Worm (Caenorhabditis elegans) whole organism, L4 larva: ENCODE data around the gene hlh-30.

Experiments used
- D1046.2 ChIP-seq: fragments of 200-800 bp; sonication (Bioruptor generic); IDR thresholded peaks from 2 replicates; pipeline ENCODE4 v1.3.6; 2022; ENCODE audit warnings: missing genetic modification characterization, missing compliant biosample characterization
- F37D6.2 ChIP-seq: sonication (generic microtip); optimal IDR thresholded peaks from 2 replicates; lab custom pipeline; 2016; ENCODE audit warnings: mild to moderate bottlenecking, missing genetic modification characterization, missing compliant biosample characterization
- F44E2.7 ChIP-seq: fragments of 200-800 bp; sonication (Bioruptor generic); IDR thresholded peaks from 2 replicates; pipeline ENCODE4 v2.1.2; 2022; ENCODE audit warnings: missing genetic modification characterization, missing compliant biosample characterization
- R02D3.7 ChIP-seq: fragments of 150-350 bp; sonication (generic microtip); optimal IDR thresholded peaks from 3 replicates; lab custom pipeline; 2014; ENCODE audit warnings: missing biosample characterization, missing genetic modification characterization
- T26A8.4 ChIP-seq: fragments of 200-800 bp; sonication (Bioruptor generic); IDR thresholded peaks from 2 replicates; pipeline ENCODE4 v1.3.6; 2022; ENCODE audit warnings: missing genetic modification characterization, missing compliant biosample characterization
- Y48G9A.11 ChIP-seq: fragments of 200-800 bp; sonication (Bioruptor generic); IDR thresholded peaks from 2 replicates; pipeline ENCODE4 v1.3.6; 2022; ENCODE audit warnings: missing genetic modification reagents, missing genetic modification characterization, missing compliant biosample characterization
- aha-1 ChIP-seq: fragments of 150-350 bp; peaks from one replicate; lab custom pipeline; 2014; ENCODE audit warnings: missing biosample characterization, missing genetic modification characterization
- aly-2 ChIP-seq: sonication (generic microtip); optimal IDR thresholded peaks from 2 replicates; lab custom pipeline; 2018; ENCODE audit warnings: missing biosample characterization, missing genetic modification characterization
- arid-1 ChIP-seq: fragments of 200-800 bp; sonication (Bioruptor generic); conservative IDR thresholded peaks from 2 replicates; pipeline ENCODE4 v1.3.6; 2022; ENCODE audit warnings: missing genetic modification reagents, missing genetic modification characterization, missing compliant biosample characterization
- attf-4 ChIP-seq: sonication (generic microtip); optimal IDR thresholded peaks from 3 replicates; lab custom pipeline; 2017; ENCODE audit warnings: missing biosample characterization, missing genetic modification characterization
- cey-2 ChIP-seq: sonication (generic microtip); optimal IDR thresholded peaks from 3 replicates; lab custom pipeline; 2017; ENCODE audit warnings: missing genetic modification characterization, mild to moderate bottlenecking, missing compliant biosample characterization, antibody characterized with exemption, borderline replicate concordance; ENCODE audit not compliant: insufficient read depth
- daf-16 ChIP-seq, 3 experiments: sonication (generic microtip); optimal IDR thresholded peaks; 2 replicates each; lab custom pipeline; 2016 to 2017; ENCODE audit warnings: missing genetic modification characterization in 3 of 3, missing genetic modification reagents in 3 of 3, mild to moderate bottlenecking in 2 of 3, missing compliant biosample characterization in 2 of 3, missing biosample characterization in 1 of 3, moderate library complexity in 1 of 3
- daf-8 ChIP-seq: fragments of 200-800 bp; sonication (Bioruptor generic); IDR thresholded peaks from 2 replicates; pipeline ENCODE4 v1.3.6; 2022; ENCODE audit warnings: missing genetic modification characterization, missing compliant biosample characterization
- dmd-6 ChIP-seq: fragments of 200-800 bp; sonication (Bioruptor generic); IDR thresholded peaks from 2 replicates; pipeline ENCODE4 v1.3.6; 2022; ENCODE audit warnings: missing genetic modification reagents, missing genetic modification characterization, missing compliant biosample characterization
- dpl-1 ChIP-seq: fragments of 150-350 bp; optimal IDR thresholded peaks from 2 replicates; lab custom pipeline; 2014; ENCODE audit warnings: missing biosample characterization, missing genetic modification reagents, missing genetic modification characterization
- duxl-1 ChIP-seq: sonication (generic microtip); optimal IDR thresholded peaks from 2 replicates; lab custom pipeline; 2016; ENCODE audit warnings: mild to moderate bottlenecking, missing genetic modification characterization, moderate library complexity, missing compliant biosample characterization; ENCODE audit not compliant: poor library complexity
- egl-27 ChIP-seq: sonication (generic microtip); optimal IDR thresholded peaks from 3 replicates; lab custom pipeline; 2017; ENCODE audit warnings: missing biosample characterization, missing genetic modification reagents, missing genetic modification characterization
- egl-43 ChIP-seq: fragments of 200-800 bp; sonication (Bioruptor generic); IDR thresholded peaks from 2 replicates; pipeline ENCODE4 v1.3.6; 2022; ENCODE audit warnings: missing genetic modification reagents, missing genetic modification characterization, missing compliant biosample characterization
- gei-8 ChIP-seq: fragments of 200-800 bp; sonication (Bioruptor generic); optimal IDR thresholded peaks from 2 replicates; lab custom pipeline; 2018; ENCODE audit warnings: mild to moderate bottlenecking, missing genetic modification characterization, missing compliant biosample characterization
- hif-1 ChIP-seq, 2 experiments: sonication (generic microtip); optimal IDR thresholded peaks; 2 replicates each; lab custom pipeline; 2016 to 2017; ENCODE audit warnings: missing compliant biosample characterization in 2 of 2, missing genetic modification characterization in 2 of 2, missing genetic modification reagents in 2 of 2, missing genotype in 2 of 2, mild to moderate bottlenecking in 1 of 2
- hlh-11 ChIP-seq: fragments of 200-800 bp; sonication (Bioruptor generic); optimal IDR thresholded peaks from 2 replicates; lab custom pipeline; 2018; ENCODE audit warnings: mild to moderate bottlenecking, missing genetic modification characterization, missing compliant biosample characterization
- hmg-1.1 ChIP-seq: fragments of 200-800 bp; sonication (Bioruptor generic); IDR thresholded peaks from 2 replicates; pipeline ENCODE4 v1.3.6; 2022; ENCODE audit warnings: missing genetic modification reagents, missing genetic modification characterization, missing compliant biosample characterization
- lin-1 ChIP-seq: fragments of 200-800 bp; sonication (Bioruptor generic); IDR thresholded peaks from 2 replicates; pipeline ENCODE4 v1.3.6; 2022; ENCODE audit warnings: missing genetic modification reagents, missing genetic modification characterization, missing compliant biosample characterization
- lin-39 ChIP-seq: fragments of 150-350 bp; optimal IDR thresholded peaks from 2 replicates; lab custom pipeline; 2014; ENCODE audit warnings: missing biosample characterization, missing genetic modification reagents, missing genetic modification characterization
- mdt-29 ChIP-seq: fragments of 200-800 bp; sonication (Bioruptor generic); IDR thresholded peaks from 2 replicates; pipeline ENCODE4 v1.3.6; 2022; ENCODE audit warnings: missing genetic modification reagents, missing genetic modification characterization, missing compliant biosample characterization
- mxl-3 ChIP-seq: fragments of 200-800 bp; sonication (Bioruptor generic); optimal IDR thresholded peaks from 2 replicates; lab custom pipeline; 2018; ENCODE audit warnings: mild to moderate bottlenecking, missing genetic modification characterization, missing compliant biosample characterization
- nhr-10 ChIP-seq: fragments of 150-350 bp; optimal IDR thresholded peaks from 2 replicates; lab custom pipeline; 2014; ENCODE audit warnings: missing biosample characterization, missing genetic modification characterization
- nhr-102 ChIP-seq: sonication (generic microtip); optimal IDR thresholded peaks from 2 replicates; lab custom pipeline; 2016; ENCODE audit warnings: mild to moderate bottlenecking, missing genetic modification characterization, moderate library complexity, missing compliant biosample characterization
- nhr-237 ChIP-seq: sonication (generic microtip); optimal IDR thresholded peaks from 2 replicates; lab custom pipeline; 2017; ENCODE audit warnings: missing biosample characterization, missing genetic modification characterization
- nhr-25 ChIP-seq: sonication (generic microtip); optimal IDR thresholded peaks from 2 replicates; lab custom pipeline; 2017; ENCODE audit warnings: missing genetic modification characterization, mild to moderate bottlenecking, missing compliant biosample characterization, antibody characterized with exemption, moderate library complexity, borderline replicate concordance; ENCODE audit not compliant: insufficient read depth
- nhr-28 ChIP-seq: fragments of 150-350 bp; optimal IDR thresholded peaks from 2 replicates; lab custom pipeline; 2014; ENCODE audit warnings: missing biosample characterization, missing genetic modification characterization
- nhr-41 ChIP-seq: fragments of 200-800 bp; sonication (Bioruptor generic); IDR thresholded peaks from 2 replicates; pipeline ENCODE4 v1.3.6; 2022; ENCODE audit warnings: missing genetic modification reagents, missing genetic modification characterization, missing compliant biosample characterization
- nhr-42 ChIP-seq: fragments of 200-800 bp; sonication (Bioruptor generic); IDR thresholded peaks from 2 replicates; pipeline ENCODE4 v1.3.6; 2022; ENCODE audit warnings: missing genetic modification characterization, missing compliant biosample characterization
- nhr-6 ChIP-seq: fragments of 150-350 bp; optimal IDR thresholded peaks from 2 replicates; lab custom pipeline; 2014; ENCODE audit warnings: missing biosample characterization, missing genetic modification characterization
- nhr-77 ChIP-seq: fragments of 150-350 bp; optimal IDR thresholded peaks from 2 replicates; lab custom pipeline; 2014; ENCODE audit warnings: missing biosample characterization, missing genetic modification characterization
- php-3 ChIP-seq: fragments of 200-800 bp; sonication (Bioruptor generic); IDR thresholded peaks from 2 replicates; pipeline ENCODE4 v1.3.6; 2022; ENCODE audit warnings: missing genetic modification reagents, missing genetic modification characterization, missing compliant biosample characterization
- pqm-1 ChIP-seq: sonication (generic microtip); optimal IDR thresholded peaks from 2 replicates; lab custom pipeline; 2017; ENCODE audit warnings: missing biosample characterization, missing genetic modification characterization
- saeg-2 ChIP-seq: fragments of 200-800 bp; sonication (Bioruptor generic); IDR thresholded peaks from 2 replicates; pipeline ENCODE4 v1.3.6; 2022; ENCODE audit warnings: missing genetic modification reagents, missing genetic modification characterization, missing compliant biosample characterization
- snpc-1.2 ChIP-seq: fragments of 200-800 bp; sonication (Bioruptor generic); IDR thresholded peaks from 2 replicates; pipeline ENCODE4 v1.3.6; 2022; ENCODE audit warnings: missing genetic modification reagents, missing genetic modification characterization, missing compliant biosample characterization
- tag-97 ChIP-seq: fragments of 200-800 bp; sonication (Bioruptor generic); IDR thresholded peaks from 2 replicates; pipeline ENCODE4 v1.3.6; 2022; ENCODE audit warnings: missing genetic modification characterization, missing compliant biosample characterization
- unc-39 ChIP-seq: sonication (generic microtip); optimal IDR thresholded peaks from 2 replicates; lab custom pipeline; 2017; ENCODE audit warnings: missing biosample characterization, missing genetic modification characterization
- unc-62 ChIP-seq, 3 experiments: fragments of 150-350 bp in 1 of 3; sonication (generic microtip); optimal IDR thresholded peaks in 2 of 3; peaks in 1 of 3; 1 replicate in 1 of 3; 2 replicates in 2 of 3; lab custom pipeline; 2014 to 2017; ENCODE audit warnings: missing biosample characterization in 3 of 3, missing genetic modification characterization in 3 of 3, missing genetic modification reagents in 3 of 3, missing genotype in 1 of 3
- zag-1 ChIP-seq: fragments of 150-350 bp; optimal IDR thresholded peaks from 2 replicates; lab custom pipeline; 2014; ENCODE audit warnings: missing biosample characterization, missing genetic modification characterization
- zfp-3 ChIP-seq: fragments of 200-800 bp; sonication (Bioruptor generic); conservative IDR thresholded peaks from 2 replicates; pipeline ENCODE4 v1.3.6; 2022; ENCODE audit warnings: missing genetic modification reagents, missing genetic modification characterization, missing compliant biosample characterization
- zip-2 ChIP-seq: fragments of 150-350 bp; optimal IDR thresholded peaks from 2 replicates; lab custom pipeline; 2014; ENCODE audit warnings: missing biosample characterization, missing genetic modification characterization
- ztf-11 ChIP-seq: fragments of 150-350 bp; optimal IDR thresholded peaks from 2 replicates; lab custom pipeline; 2014; ENCODE audit warnings: missing biosample characterization, missing genetic modification characterization
- ztf-7 ChIP-seq: fragments of 150-350 bp; optimal IDR thresholded peaks from 2 replicates; lab custom pipeline; 2014; ENCODE audit warnings: missing biosample characterization, missing genetic modification characterization

Gene hlh-30

ce11 chrIV:3994318-3994717, 40.4 kb downstream of the hlh-30 start, which contains the start of gene F47C12.13:
F47C12.13 (minus strand) TSS chrIV:3994418.
- TF ChIP-seq ztf-11 (tag; lab: Kevin White, UChicago): no peak
- TF ChIP-seq unc-62 (GFP tag; optimal IDR thresholded peaks at IDR 0.05 in 1 of 2; lab: Kevin White, UChicago): peak in 1 of 2 experiments; percentile 0
- no peak for TF ChIP-seq unc-62 (tag; optimal IDR thresholded peaks at IDR 0.05; lab: Kevin White, UChicago)

- TF ChIP-seq R02D3.7 (tag; lab: Kevin White, UChicago) (no peak), zag-1 (tag; lab: Kevin White, UChicago) (no peak), nhr-25 (no peak), zfp-3 (GFP tag; lab: Robert Waterston, UW) (no peak), hmg-1.1 (GFP tag; lab: Robert Waterston, UW) (no peak)
- TF ChIP-seq, all 104 proteins: peak for 0
Measured at ce11 chrIV:3993292-3993691, 41.5 kb downstream of the hlh-30 start, which contains the start of gene F47C12.6. F47C12.6 (minus strand) TSS chrIV:3993392.

- TF ChIP-seq nhr-41 (GFP tag; lab: Robert Waterston, UW) (peak; percentile 78), nhr-102 (tag; lab: Kevin White, UChicago) (no peak), hlh-11 (tag; lab: Kevin White, UChicago) (peak; percentile 79), F37D6.2 (no peak), nhr-6 (tag; lab: Kevin White, UChicago) (peak; percentile 39), lin-39 (no peak), gei-8 (GFP tag; lab: Kevin White, UChicago) (no peak), F44E2.7 (GFP tag; lab: Robert Waterston, UW) (no peak), aha-1 (tag; lab: Kevin White, UChicago) (no peak), D1046.2 (GFP tag; lab: Robert Waterston, UW) (no peak), daf-16 (GFP tag; optimal IDR thresholded peaks at IDR 0.05; lab: Kevin White, UChicago) (no peak), daf-16 (tag; optimal IDR thresholded peaks at IDR 0.05; lab: Kevin White, UChicago) (peak; percentile 78), daf-8 (no peak), mxl-3 (GFP tag; lab: Kevin White, UChicago) (peak; percentile 43), nhr-28 (peak; percentile 96), aly-2 (tag; lab: Kevin White, UChicago) (no peak), ztf-7 (tag; lab: Kevin White, UChicago) (no peak), egl-43 (GFP tag; lab: Robert Waterston, UW) (no peak), Y48G9A.11 (no peak), nhr-77 (tag; lab: Kevin White, UChicago) (peak; percentile 85), arid-1 (no peak), mdt-29 (GFP tag; lab: Robert Waterston, UW) (no peak), php-3 (GFP tag; lab: Robert Waterston, UW) (peak; percentile 83), nhr-42 (GFP tag; lab: Robert Waterston, UW) (no peak), attf-4 (tag; lab: Kevin White, UChicago) (no peak), zip-2 (tag; lab: Kevin White, UChicago) (no peak), egl-27 (tag; lab: Kevin White, UChicago) (no peak), cey-2 (no peak), nhr-237 (no peak), dpl-1 (GFP tag; lab: Kevin White, UChicago) (no peak), nhr-10 (tag; lab: Kevin White, UChicago) (no peak), T26A8.4 (no peak), hif-1 (tag; optimal IDR thresholded peaks at IDR 0.05; lab: Kevin White, UChicago) (no peak), pqm-1 (tag; lab: Kevin White, UChicago) (peak; percentile 99), unc-39 (no peak), dmd-6 (GFP tag; lab: Robert Waterston, UW) (peak; percentile 95), saeg-2 (GFP tag; lab: Robert Waterston, UW) (no peak), lin-1 (GFP tag; lab: Robert Waterston, UW) (peak; percentile 88), tag-97 (GFP tag; lab: Robert Waterston, UW) (no peak), snpc-1.2 (GFP tag; lab: Robert Waterston, UW) (no peak), duxl-1 (tag; lab: Kevin White, UChicago) (no peak)
Measured at ce11 chrIV:3988638-3989152, 46.1 kb downstream of the hlh-30 start, which contains the start of gene clec-78. clec-78 (plus strand) TSS chrIV:3989102.
